Fruit fly (Drosophila melanogaster): ENCODE measurements around the gene ntc.
A peak's percentile ranks its signal among the peaks of the same experiment; 100 is the strongest.

Gene ntc

dm6 chr3L:3809943-3810342 is 3.7 kb upstream of the ntc start, which contains the start of gene CG32262 (continued):
- TF ChIP-seq Bgb (GFP tag; IDR thresholded peaks at IDR 0.05; ENCODE audit: partially characterized antibody): peak; percentile 70
- peak; percentile 30 for TF ChIP-seq Myb (GFP tag; optimal IDR thresholded peaks at IDR 0.05)
- no peak for TF ChIP-seq exex (tag; optimal IDR thresholded peaks at IDR 0.05)
- TF ChIP-seq CG9215 (GFP tag; IDR thresholded peaks at IDR 0.05): no peak
- no peak for TF ChIP-seq sd (tag; optimal IDR thresholded peaks at IDR 0.05)
- TF ChIP-seq lbe (GFP tag; optimal IDR thresholded peaks at IDR 0.05): no peak
- TF ChIP-seq vvl (GFP tag; IDR thresholded peaks at IDR 0.05): no peak
- peak; percentile 92 for TF ChIP-seq MESR4 (GFP tag; optimal IDR thresholded peaks at IDR 0.05)
- TF ChIP-seq CG9932 (GFP tag; IDR thresholded peaks at IDR 0.05): 0 out of 2 replicates have a peak, but pooled peaks have one; percentile 27
- TF ChIP-seq crc (GFP tag; optimal IDR thresholded peaks at IDR 0.05): no peak
- TF ChIP-seq btn (GFP tag; optimal IDR thresholded peaks at IDR 0.05): no peak
- TF ChIP-seq rib (GFP tag; IDR thresholded peaks at IDR 0.05): no peak
- TF ChIP-seq Kr (GFP tag; optimal IDR thresholded peaks at IDR 0.05): no peak
- TF ChIP-seq Opbp (GFP tag; IDR thresholded peaks at IDR 0.05; ENCODE audit: partially characterized antibody): peak; percentile 54; the same call in 2 of the 3 replicates
- TF ChIP-seq CG3407 (GFP tag; optimal IDR thresholded peaks at IDR 0.05): no peak
- peak; percentile 5 for TF ChIP-seq mirr (GFP tag; optimal IDR thresholded peaks at IDR 0.05)
- TF ChIP-seq CG16813 (GFP tag; IDR thresholded peaks at IDR 0.05; ENCODE audit: partially characterized antibody): peak; percentile 57; the same call in 2 of the 3 replicates

DNA sequence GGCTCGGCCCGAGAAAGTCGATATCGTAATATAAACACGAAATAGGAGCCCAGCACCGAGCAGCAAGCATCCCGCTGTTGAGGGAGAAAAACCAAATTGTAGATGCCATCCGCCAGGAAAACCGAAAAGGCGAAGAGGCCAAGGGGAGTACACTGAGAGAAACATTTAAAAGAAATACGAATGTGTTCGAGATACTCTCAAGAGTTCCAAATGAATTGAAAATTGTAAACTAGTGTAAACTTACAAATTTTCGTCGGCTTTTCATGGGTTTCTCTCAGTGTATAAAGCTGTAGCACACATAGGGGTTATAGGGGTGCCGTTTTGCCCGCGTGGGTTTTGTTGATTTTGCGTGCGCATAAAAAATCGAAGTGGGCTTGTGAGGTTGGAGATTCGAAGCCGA is 3.6 kb downstream of the ntc start:
- peak; percentile 75 for TF ChIP-seq wdn (GFP tag; IDR thresholded peaks at IDR 0.05)
- peak; percentile 68 for TF ChIP-seq crc (GFP tag; optimal IDR thresholded peaks at IDR 0.05)
- peak; percentile 36 for TF ChIP-seq Sox100B (GFP tag; optimal IDR thresholded peaks at IDR 0.05)
- TF ChIP-seq CG8388 (GFP tag; optimal IDR thresholded peaks at IDR 0.05): peak; percentile 36
- no peak for TF ChIP-seq Doc3 (GFP tag; IDR thresholded peaks at IDR 0.05; ENCODE audit: partially characterized antibody)
- peak; percentile 88 for TF ChIP-seq mam (GFP tag; optimal IDR thresholded peaks at IDR 0.05)
- TF ChIP-seq tup (GFP tag; optimal IDR thresholded peaks at IDR 0.05): peak; percentile 71
- TF ChIP-seq CG32772 (GFP tag; IDR thresholded peaks at IDR 0.05): peak; percentile 53; the same call in 1 of the 2 replicates
- TF ChIP-seq Deaf1 (tag; optimal IDR thresholded peaks at IDR 0.05): peak; percentile 49
- TF ChIP-seq CG15601 (tag; optimal IDR thresholded peaks at IDR 0.05): peak; percentile 38
- TF ChIP-seq CG12071 (GFP tag; optimal IDR thresholded peaks at IDR 0.05): peak; percentile 11
- peak; percentile 82 for TF ChIP-seq her (GFP tag; optimal IDR thresholded peaks at IDR 0.05)
- TF ChIP-seq ERR (GFP tag; optimal IDR thresholded peaks at IDR 0.05): peak; percentile 86
- no peak for TF ChIP-seq usp (GFP tag; optimal IDR thresholded peaks at IDR 0.05)
- TF ChIP-seq z (GFP tag; IDR thresholded peaks at IDR 0.05): no peak
- TF ChIP-seq Sox102F (GFP tag; optimal IDR thresholded peaks at IDR 0.05): peak; percentile 74
- TF ChIP-seq CG11723 (GFP tag; optimal IDR thresholded peaks at IDR 0.05): peak; percentile 56
- no peak for TF ChIP-seq CG15479 (GFP tag; optimal IDR thresholded peaks at IDR 0.05)
- TF ChIP-seq gsb-n (tag; optimal IDR thresholded peaks at IDR 0.05): no peak
- peak; percentile 71 for TF ChIP-seq Side (GFP tag; optimal IDR thresholded peaks at IDR 0.05)
- peak; percentile 39; the same call in 1 of the 3 replicates for TF ChIP-seq ken (GFP tag; IDR thresholded peaks at IDR 0.05)
- TF ChIP-seq ewg (GFP tag; optimal IDR thresholded peaks at IDR 0.05): peak; percentile 48
- TF ChIP-seq CG13296 (GFP tag; optimal IDR thresholded peaks at IDR 0.05): peak; percentile 73
- TF ChIP-seq Hey (tag; optimal IDR thresholded peaks at IDR 0.05): peak; percentile 69
- peak; percentile 79 for TF ChIP-seq CG8924 (tag; optimal IDR thresholded peaks at IDR 0.05)
- peak; percentile 50 for TF ChIP-seq toy (GFP tag; IDR thresholded peaks at IDR 0.05)
- peak; percentile 81 for TF ChIP-seq CG6689 (GFP tag; IDR thresholded peaks at IDR 0.05)
- peak; percentile 14 for TF ChIP-seq YL-1 (GFP tag; optimal IDR thresholded peaks at IDR 0.05)
- peak; percentile 69 for TF ChIP-seq fd3F (GFP tag; optimal IDR thresholded peaks at IDR 0.05)
- TF ChIP-seq Oli (tag; optimal IDR thresholded peaks at IDR 0.05): peak; percentile 67
- TF ChIP-seq CG16779 (GFP tag; IDR thresholded peaks at IDR 0.05): peak; percentile 75; the same call in 1 of the 2 replicates
- TF ChIP-seq CG10209 (GFP tag; optimal IDR thresholded peaks at IDR 0.05): peak; percentile 79
- peak; percentile 49; the same call in 1 of the 2 replicates for TF ChIP-seq Poxn (GFP tag; IDR thresholded peaks at IDR 0.05)
- TF ChIP-seq onecut (GFP tag; IDR thresholded peaks at IDR 0.05): peak; percentile 84
